Worm (Caenorhabditis elegans): ENCODE results near the gene srg-7.

DNA sequence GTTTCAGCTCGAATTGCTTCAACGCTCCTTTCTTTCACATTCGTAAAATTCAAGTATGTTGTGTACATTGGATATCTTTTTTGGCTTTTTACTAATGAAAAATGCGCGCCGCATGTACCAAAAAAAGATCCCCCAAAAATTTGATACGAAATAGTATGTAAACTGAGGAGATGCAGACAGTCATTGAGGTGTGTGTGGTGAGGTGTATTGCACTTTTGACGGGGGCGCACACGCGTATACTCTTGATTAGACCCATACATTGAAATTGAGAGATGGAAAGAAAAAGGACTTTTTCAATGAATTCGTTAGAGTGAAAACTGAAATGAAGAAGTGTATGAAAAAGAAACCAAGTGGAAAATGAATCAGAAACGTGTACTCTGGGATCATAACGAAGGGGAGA, 46.6 kb downstream of the srg-7 start:
- no peak for TF ChIP-seq hmbx-1 (tag; optimal IDR thresholded peaks at IDR 0.05)
- TF ChIP-seq scrt-1 (GFP tag; IDR thresholded peaks at IDR 0.05): no peak
- TF ChIP-seq flt-1 (GFP tag; IDR thresholded peaks at IDR 0.05): no peak
- TF ChIP-seq hnd-1 (tag; optimal IDR thresholded peaks at IDR 0.05): no peak
